Fruit fly (Drosophila melanogaster) whole organism, pupa: ENCODE measurements around the gene CG5853.
A peak's percentile ranks its signal among the peaks of the same experiment; 100 is the strongest.

Experiments
- CG8159 ChIP-seq: fragments of 200-800 bp; sonication (Bioruptor generic); optimal IDR thresholded peaks from 3 replicates; lab custom pipeline; 2018; ENCODE audit warnings: missing biosample characterization, mild to moderate bottlenecking, missing genetic modification characterization, moderate library complexity
- EcR ChIP-seq: fragments of 200-800 bp; sonication (Bioruptor generic); optimal IDR thresholded peaks from 3 replicates; lab custom pipeline; 2019; ENCODE audit warnings: missing biosample characterization, missing genetic modification characterization, mild to moderate bottlenecking, moderate library complexity, missing genetic modification reagents

DNA sequence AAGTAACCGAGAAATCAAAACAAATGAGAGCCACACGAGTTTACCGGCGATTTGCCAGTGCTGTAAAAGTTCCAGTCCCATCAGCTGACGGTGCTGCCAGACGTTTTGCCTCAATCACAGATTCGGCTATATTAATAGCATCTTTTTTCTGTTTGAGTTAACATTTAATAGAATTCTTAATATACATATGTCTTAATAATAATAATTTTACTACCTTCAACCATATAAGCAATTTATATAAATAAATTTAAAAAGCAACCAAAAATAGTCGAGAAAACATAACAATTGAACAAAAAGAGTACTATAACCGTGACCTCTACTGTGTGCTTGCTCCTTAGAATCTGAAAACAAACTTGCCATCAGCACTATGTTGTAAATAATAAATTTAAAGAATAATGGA lies 6.7 kb upstream of the CG5853 start, which contains the start of the genes CG13126 and CG4709:
- peak; percentile 97 for TF ChIP-seq CG8159
- peak; percentile 19 for TF ChIP-seq EcR (GFP tag; lab: Kevin White, UChicago)
